Fruit fly (Drosophila melanogaster): ENCODE measurements around the gene CG1971.

Gene CG1971

DNA sequence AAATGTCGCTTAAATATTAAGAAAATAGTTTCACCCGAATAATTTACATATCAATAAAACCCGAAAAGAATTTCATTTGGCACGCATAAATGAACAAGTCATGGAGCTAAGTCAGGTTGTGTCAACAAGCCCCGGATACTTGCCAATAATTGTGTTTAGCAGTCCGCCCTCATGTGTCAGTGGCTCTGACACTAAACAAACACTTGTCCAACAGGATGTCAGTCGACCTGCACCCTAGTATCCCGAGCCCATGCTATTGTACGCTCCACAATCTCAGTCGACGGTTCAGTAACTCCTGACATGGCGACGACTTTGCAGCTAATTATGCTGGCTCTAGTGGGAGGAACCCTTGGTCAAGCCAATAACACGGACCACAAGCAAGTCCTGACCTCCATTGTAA is 4.6 kb upstream of the CG1971 start, which contains the start of gene Ir100a:
Gene Ir100a, plus strand, starts transcription at position 301 of the 400 bp plus-strand sequence.
- no peak for TF ChIP-seq CG17801 (GFP tag; optimal IDR thresholded peaks at IDR 0.05; ENCODE audit: partially characterized antibody)

DNA sequence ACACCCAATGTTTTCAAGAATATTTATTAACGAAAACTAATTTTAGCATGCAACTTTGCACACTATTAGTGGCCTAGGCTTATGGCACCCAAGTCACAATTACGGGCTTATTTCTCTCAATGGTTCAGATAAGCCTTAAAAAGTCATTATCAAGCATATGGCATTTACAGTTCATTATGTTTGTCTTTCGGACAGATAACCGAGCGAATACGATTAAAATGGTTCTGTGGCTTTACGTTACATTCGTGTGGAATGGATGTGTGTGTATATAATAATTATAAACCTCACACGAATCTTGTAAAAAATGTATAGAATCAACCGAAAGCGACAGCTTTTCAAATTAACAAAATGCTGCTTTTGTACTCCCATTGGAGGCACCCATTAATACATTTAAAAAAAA is 3.3 kb downstream of the CG1971 start:
- no peak for TF ChIP-seq CG17801 (GFP tag; optimal IDR thresholded peaks at IDR 0.05; ENCODE audit: partially characterized antibody)

DNA sequence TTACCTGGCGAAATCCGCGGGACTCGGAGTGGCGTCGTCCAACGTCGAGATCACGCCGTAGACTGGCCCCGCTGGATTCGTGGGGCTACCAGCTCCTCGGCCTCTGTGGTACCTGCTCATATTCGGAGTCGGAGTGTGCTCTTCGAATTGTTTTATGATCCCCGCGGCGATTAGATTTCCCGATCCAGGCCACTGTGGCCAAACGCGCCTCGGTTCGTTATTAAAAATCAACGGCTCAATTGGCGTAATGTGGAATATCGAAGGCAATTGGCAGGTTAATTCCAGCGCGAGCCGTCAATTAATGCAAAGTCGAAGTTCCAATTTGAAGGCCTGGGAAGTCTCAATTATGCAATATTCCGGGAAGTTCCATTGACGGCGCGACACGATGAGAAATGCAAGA is 4.4 kb downstream of the CG1971 start:
- TF ChIP-seq CG17801 (GFP tag; optimal IDR thresholded peaks at IDR 0.05; ENCODE audit: partially characterized antibody), result no peak

DNA sequence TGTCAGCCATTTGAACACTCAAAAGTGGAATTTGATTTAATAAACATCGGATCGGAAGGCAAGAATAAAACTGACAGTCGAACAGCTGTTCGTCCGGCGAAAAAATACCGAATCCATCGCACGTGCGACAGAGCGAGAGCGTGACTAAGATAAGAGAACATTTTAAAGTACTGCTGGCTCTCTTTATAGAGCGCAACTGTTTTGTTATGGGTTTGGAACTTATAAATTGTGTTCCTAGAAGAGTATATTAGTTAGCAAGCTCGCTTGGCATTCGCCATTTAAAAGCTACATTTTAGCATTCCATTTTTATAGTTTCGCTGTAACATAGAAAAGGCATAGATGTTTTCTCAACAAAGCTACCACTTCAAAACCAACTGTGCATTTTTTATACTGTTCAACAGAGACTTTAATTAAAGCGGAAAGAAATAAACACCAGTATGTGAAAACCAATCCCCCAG is 4.8 kb downstream of the CG1971 start, which contains the start of gene Rift:
Gene Rift, minus strand, starts transcription at position 114 of the 458 bp plus-strand sequence.
- no peak for TF ChIP-seq CG17801 (GFP tag; optimal IDR thresholded peaks at IDR 0.05; ENCODE audit: partially characterized antibody)

DNA sequence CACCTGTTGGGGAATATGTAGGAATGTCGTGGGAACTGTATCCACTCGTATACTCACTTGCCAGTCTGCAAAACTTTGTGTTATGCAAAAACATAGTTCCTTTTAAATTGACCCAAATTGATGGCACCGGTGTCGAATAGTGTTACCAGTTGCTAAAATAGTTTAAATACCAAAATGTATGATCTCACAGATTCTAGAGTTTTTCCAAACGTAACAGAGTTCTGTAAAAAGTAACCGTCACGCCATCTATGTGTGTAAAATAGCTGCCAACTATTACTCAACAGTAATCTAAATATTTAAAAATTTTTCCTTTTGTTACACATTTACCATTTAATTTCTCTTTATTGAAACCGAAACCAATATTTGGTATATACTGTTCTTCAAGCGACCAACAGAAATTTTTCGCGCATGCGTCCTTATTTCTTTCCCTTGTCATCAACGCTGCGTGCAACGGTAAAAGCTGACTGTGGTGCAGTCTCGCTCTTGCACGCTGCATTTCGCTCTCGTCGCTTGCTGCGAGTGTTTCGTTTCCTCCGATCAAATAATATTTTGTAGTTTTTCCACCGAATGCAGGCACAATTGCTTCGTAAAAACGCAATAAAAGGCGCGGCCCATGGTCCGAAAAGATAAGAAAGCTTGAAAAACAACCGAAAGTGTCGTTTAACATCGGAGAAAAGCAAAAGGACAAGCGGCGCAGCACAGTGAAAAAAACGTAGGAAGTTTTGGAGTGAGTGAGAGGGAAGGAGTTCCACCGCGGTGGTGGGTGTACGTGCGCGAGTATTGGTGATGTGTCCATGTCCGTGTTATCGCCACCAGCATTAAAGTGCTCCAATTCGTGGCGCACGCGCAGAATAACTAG is 7.1 kb downstream of the CG1971 start, which contains the start of the genes FeCH and RhoGAP100F:
Gene FeCH, minus strand, starts transcription at position 180 of the 859 bp plus-strand sequence.
Gene RhoGAP100F, plus strand, starts transcription at position 493 of the 859 bp plus-strand sequence.
- no peak for TF ChIP-seq CG17801 (GFP tag; optimal IDR thresholded peaks at IDR 0.05; ENCODE audit: partially characterized antibody)

DNA sequence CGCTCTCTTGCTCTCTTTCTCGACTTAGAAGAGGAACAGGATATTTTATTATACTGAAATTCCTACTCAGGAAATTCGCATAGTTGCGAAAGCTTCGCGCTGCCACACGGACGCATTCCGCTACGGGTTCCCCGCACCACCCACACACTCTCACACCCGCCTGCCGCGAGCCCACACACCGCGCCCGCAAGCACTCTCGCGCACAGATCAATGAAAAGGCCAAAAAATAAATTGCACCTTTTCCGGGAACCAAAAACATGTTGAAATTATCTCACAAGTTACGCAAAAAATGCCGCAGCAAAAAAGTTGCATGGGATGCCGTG is 7.7 kb downstream of the CG1971 start:
- TF ChIP-seq CG17801 (GFP tag; optimal IDR thresholded peaks at IDR 0.05; ENCODE audit: partially characterized antibody), result no peak

DNA sequence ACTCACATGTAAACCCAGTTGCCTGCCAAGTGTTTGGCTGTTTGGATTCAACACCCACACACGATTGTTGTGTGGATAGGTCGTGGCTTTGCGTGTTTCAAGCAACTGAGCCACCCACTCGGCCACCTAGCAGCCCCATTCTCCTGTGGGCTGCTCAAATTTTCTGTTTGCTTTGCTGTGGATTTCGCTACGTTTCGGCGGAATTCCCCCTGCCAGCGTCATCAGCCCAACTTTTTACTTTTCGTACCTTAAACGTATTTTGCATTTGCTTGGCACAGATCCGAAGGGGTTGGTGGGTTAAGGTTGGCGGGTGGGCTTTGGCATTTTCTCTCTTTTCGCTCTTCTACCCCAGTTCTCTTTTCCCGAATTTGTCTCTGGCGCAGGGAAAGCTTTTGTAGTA is 17.2 kb downstream of the CG1971 start:
- TF ChIP-seq CG17801 (GFP tag; optimal IDR thresholded peaks at IDR 0.05; ENCODE audit: partially characterized antibody), result no peak

DNA sequence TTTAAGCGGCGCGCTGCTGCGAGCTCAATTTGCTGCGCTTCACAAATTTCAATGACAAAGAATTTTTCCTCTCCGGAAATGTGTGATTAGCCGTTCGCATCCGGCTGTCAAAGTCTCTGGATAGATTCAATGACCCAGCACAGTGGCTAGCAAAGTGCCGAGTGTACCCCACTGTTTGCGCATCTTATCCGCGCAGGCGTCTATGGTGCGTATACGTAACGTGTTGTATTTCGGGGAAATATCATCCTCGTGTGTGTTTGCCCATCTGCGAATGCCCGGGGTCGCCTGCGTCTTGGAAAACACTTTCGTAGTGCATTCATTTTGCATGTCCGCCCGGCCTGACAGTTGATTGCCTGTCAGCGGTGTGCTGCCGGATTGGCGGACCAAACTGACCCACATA is 18.9 kb downstream of the CG1971 start:
- no peak for TF ChIP-seq CG17801 (GFP tag; optimal IDR thresholded peaks at IDR 0.05; ENCODE audit: partially characterized antibody)

DNA sequence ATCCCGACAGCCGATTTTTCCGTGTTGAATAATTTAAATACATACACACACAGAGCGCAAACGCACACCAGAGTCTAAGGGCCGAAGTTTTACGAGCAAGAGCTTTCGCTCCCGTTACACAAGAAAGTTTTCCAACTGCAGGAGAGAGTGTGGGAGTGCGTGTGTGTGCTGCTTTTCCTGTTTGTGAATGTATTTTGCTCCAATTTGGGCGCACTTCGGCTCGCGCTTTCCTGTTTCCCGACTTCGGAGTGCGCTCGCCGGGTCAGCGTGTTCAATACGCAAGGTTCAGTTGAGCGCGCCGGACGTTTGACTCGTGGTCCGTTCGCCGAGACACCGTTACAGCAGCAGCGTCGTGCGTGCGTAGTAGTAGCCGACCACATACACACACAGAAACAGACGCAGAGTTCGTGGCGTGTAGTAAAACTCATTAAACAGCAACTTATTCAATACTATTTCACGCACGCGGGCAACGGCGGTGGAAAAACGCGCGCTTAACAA is 20.4 kb downstream of the CG1971 start:
- TF ChIP-seq CG17801 (GFP tag; optimal IDR thresholded peaks at IDR 0.05; ENCODE audit: partially characterized antibody), result no peak

DNA sequence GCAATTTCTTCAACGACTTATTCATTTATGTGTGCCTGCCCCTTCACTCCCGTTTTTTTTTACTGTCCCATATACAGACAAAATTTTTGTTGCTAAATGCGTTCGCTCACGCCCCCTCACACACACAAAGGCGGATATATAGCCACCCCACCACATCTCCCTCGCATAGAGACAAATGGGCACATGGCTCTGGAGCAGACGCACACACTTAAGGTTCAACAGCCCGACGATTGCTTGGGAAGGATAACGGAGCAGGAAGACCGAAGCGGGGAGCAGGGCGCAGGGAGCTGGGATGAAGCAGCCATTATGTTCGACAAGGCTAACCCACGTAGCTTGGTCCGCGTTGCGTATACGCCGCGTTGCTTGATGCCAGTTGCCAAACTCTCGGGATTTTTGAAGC is 21.2 kb downstream of the CG1971 start:
- no peak for TF ChIP-seq CG17801 (GFP tag; optimal IDR thresholded peaks at IDR 0.05; ENCODE audit: partially characterized antibody)

DNA sequence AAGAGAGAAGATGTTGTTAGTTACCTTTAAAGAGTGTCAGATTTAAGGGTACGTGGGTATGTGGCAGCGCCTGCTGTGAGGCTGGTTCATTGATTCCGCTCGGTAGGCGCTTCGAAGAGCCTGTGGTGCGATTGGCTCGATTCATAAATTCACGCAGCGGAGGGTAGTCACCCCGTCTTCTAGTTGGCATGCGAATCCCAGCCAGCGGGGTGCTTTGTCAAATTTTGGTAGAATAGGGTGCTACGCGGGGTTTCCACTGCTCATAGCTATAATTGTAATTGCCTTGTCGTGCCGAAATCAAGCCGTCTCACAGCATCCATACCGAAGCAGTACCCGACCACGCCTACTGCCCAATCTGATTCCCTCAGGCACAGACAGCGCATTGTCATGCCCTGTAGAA is 46.9 kb downstream of the CG1971 start:
- TF ChIP-seq CG17801 (GFP tag; optimal IDR thresholded peaks at IDR 0.05; ENCODE audit: partially characterized antibody), result no peak
